Worm (Caenorhabditis elegans) whole organism, L4/young adult: Measurements from ENCODE around the gene glr-7.
A peak's percentile ranks its signal among the peaks of the same experiment; 100 is the strongest.

Experiments used
- W03F9.2 ChIP-seq: fragments of 150-350 bp; optimal IDR thresholded peaks from 2 replicates; lab custom pipeline; 2014; ENCODE audit warnings: missing biosample characterization, missing genetic modification characterization
- dao-5 ChIP-seq: sonication (generic microtip); optimal IDR thresholded peaks from 2 replicates; lab custom pipeline; 2016; ENCODE audit warnings: missing genotype, missing genetic modification characterization, moderate library complexity, missing compliant biosample characterization
- him-1 ChIP-seq: sonication (generic microtip); optimal IDR thresholded peaks from 2 replicates; lab custom pipeline; 2016; ENCODE audit warnings: missing genotype, missing genetic modification reagents, missing genetic modification characterization, missing compliant biosample characterization

The glr-7 gene

DNA sequence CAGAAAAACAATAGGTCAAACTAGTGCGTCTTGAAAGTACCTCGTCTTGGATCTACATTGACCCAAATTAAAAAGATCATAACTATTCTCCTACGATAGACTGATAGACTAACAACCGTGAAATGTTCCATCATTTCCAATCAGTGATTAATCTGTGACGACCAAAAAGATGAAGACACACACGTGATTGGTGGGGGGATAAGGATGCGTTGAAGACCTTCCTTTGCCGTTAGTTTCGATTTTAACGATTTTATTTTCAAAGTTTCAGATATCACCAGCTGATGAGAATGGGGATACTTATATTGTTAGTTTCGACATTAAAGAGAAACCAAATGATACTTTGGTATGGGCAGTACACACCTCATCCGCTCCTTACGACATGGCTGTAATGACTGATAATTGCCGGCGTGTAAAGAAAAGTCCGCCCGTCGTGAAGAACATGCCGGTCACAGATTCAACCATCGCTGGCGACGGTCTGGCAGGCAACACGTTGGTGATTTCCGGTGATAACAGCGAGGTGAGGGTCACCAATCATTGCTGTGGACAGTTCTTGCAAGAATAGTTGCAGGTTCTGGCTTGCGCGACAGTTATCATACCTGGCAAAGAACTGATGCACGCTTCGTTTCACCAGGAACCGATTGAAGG, 32.6 kb downstream of the glr-7 start:
- TF ChIP-seq him-1 (tag; lab: Kevin White, UChicago) (no peak), W03F9.2 (tag; lab: Kevin White, UChicago) (no peak), dao-5 (tag; lab: Kevin White, UChicago) (no peak)

DNA sequence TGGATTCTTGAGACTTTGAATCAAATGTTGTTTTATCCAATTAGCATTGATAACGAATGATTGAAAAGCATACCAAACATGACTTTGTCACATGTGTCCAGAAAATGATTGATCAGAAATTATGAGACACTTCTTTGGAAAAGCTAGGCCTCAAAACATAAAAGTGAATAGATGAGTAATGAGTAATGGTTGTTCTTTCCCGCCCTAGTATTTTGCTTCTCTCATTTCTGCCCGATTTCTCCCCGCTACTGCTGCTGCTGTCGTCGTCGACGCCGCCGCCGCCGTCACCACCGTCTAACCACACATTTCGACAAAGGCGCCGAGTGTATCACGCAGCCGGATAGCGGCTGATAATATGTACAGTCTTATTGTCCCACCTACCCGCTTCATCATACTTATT, 34.2 kb downstream of the glr-7 start, which contains the start of gene F47G3.1:
Gene F47G3.1, plus strand, starts transcription at position 301 of the 400 bp plus-strand sequence.
- TF ChIP-seq dao-5 (tag; lab: Kevin White, UChicago) (no peak), him-1 (tag; lab: Kevin White, UChicago) (no peak), W03F9.2 (tag; lab: Kevin White, UChicago) (no peak)

DNA sequence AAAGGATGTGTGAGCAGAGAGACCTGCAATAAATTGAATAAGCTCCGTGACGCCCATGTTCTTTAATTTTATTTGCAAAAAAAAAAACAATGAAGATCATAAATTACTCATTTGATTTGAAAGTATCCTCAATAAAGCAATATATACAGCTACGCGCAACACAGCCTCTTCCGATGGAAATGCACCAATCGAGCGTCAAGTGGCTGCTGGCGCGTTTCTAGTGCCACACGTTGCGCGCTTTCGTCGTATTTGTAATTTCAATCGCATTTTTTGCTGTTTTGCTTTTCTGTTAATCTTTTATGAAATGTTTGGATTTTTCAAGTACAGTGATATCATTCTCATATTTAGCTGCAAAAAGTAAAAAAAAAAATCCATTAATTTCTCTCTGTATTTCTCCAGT, 37.5 kb downstream of the glr-7 start:
- no peak for TF ChIP-seq dao-5 (tag; lab: Kevin White, UChicago)
- peak; percentile 17 for TF ChIP-seq W03F9.2 (tag; lab: Kevin White, UChicago)

DNA sequence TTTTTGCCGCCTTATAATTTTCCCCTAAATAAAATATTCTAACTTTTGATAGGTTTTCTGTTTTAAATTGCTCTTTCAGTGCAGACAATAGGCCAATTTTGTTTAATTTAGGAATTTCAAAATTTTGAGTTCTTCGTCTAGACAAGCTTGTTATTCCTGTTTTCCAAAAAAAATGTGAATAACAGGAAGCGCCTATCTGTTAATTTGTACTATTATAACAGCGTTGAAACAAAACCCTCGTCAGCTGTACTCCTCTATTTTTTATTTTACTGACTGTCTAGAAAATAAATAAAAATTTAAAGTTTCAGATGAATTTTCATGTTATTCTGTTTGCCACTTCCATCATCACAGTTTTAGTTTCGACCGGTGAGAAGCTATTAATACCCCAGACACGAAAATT, 38.4 kb downstream of the glr-7 start, which contains the start of gene F47G3.4:
Gene F47G3.4, plus strand, starts transcription at position 301 of the 400 bp plus-strand sequence.
- TF ChIP-seq dao-5 (tag; lab: Kevin White, UChicago): no peak
- TF ChIP-seq W03F9.2 (tag; lab: Kevin White, UChicago): no peak
- TF ChIP-seq him-1 (tag; lab: Kevin White, UChicago): no peak

DNA sequence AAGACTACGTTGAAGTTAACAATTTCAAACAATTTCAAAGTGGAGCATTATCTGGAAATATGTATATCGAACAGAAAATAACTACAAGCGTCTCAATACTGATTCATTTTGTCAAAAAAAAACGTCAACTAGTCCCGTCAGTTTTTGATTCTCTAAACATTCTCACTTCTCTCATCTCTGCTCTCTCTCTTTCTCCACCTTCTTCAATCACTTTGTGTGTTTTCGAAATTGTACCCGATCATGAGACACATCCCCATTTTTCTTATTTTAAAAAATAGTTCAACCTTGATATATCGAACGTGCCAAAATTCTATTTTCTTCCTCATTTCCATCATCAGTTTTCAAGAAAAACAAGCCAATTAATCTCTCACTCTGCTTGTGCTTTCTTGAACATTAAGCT, 38.9 kb downstream of the glr-7 start:
- no peak for TF ChIP-seq W03F9.2 (tag; lab: Kevin White, UChicago)
- no peak for TF ChIP-seq him-1 (tag; lab: Kevin White, UChicago)
- no peak for TF ChIP-seq dao-5 (tag; lab: Kevin White, UChicago)

DNA sequence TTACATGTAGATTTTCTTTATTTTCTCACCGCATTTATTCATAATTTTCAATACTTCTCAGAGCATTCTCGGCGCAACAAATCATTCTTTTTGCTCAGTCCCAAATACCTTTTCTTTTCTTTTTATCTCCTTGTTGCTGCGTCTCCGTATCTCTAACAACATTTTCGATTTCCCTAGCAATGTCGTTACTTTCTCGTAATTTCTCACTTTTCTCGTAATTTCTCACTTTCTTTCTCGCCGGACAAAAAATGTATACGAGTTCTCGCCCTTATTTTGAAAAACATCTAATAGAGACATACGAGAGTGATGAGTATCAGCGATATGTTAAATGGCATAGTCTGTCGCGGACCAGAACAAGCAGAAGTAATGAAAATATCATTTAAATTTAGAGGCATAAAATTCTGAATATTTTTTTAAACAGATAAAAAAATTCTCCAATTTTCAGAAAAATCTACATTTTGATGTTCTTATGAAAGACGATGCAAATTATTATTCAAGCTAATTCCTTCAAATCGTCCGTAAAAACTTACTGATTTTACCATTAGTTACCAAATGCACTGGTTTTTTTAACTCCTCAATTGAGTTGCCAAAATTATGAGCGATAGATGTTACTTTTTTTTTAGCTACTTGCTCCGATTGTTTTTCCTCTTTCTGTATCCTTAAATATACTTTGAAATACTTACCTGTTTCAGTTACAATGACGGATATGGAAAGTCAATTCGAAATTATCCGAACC, 44.2 kb downstream of the glr-7 start, which contains the start of gene F47G3.3:
Gene F47G3.3, plus strand, starts transcription at position 686 of the 736 bp plus-strand sequence.
- TF ChIP-seq dao-5 (tag; lab: Kevin White, UChicago): no peak
- no peak for TF ChIP-seq W03F9.2 (tag; lab: Kevin White, UChicago)
- no peak for TF ChIP-seq him-1 (tag; lab: Kevin White, UChicago)

DNA sequence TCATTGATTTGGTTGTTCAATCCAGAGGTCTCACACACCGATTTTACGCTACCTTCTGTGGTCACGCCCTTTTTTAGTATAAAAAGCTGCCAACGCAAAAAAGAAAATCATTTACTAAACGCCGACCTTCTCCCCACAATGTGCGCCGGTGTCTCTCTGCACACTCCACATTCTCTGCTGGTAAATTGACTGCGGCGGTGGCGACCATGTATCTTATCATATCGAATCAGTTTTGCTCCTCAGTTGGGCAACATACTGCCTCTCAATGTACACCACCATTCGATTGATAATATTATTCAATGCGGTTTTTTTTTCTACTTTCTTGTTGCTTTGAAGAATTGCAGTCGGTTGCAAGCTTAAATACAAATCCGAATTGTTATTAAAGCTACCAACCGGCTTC, 47.5 kb downstream of the glr-7 start:
- no peak for TF ChIP-seq W03F9.2 (tag; lab: Kevin White, UChicago)
- TF ChIP-seq dao-5 (tag; lab: Kevin White, UChicago): no peak
- no peak for TF ChIP-seq him-1 (tag; lab: Kevin White, UChicago)

DNA sequence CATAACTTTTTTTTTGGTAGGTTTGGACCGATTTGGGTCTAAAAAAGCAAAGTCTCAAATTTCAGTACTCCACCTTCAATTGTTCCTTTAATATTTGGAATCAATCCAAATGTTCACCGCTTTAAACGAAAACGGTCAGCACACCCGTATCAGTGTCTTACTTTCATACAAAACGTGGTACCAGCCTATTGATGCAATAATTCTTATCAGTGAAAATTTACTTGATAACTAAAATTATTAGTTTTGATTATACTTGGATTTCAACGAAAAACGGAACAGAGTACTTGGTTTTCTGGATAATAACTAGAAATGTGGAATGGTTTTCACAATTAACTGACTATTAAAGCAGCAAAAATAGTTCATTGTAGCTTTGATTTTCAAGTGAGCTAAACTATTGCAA, 49.0 kb downstream of the glr-7 start:
- no peak for TF ChIP-seq dao-5 (tag; lab: Kevin White, UChicago)
- TF ChIP-seq W03F9.2 (tag; lab: Kevin White, UChicago): no peak
- no peak for TF ChIP-seq him-1 (tag; lab: Kevin White, UChicago)

DNA sequence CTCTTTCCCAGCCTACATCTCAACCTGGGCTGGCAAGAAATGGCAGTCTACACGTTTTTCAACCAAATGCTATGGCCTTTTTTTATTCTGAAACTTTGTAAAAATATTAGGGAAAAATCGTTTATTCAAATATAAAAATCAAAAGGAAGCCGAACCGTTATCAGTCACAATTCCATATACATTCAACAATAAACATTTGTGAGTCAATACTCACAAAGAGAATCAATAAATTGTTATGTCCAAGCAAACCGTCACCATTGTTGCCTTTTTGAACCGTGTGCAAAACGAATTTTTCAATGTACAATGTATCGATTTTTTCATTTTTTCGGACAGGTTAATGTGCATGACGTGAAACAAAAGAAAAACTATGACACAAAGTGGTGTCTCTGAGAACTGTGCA, 50.6 kb downstream of the glr-7 start:
- TF ChIP-seq dao-5 (tag; lab: Kevin White, UChicago): no peak
- no peak for TF ChIP-seq W03F9.2 (tag; lab: Kevin White, UChicago)
- TF ChIP-seq him-1 (tag; lab: Kevin White, UChicago): no peak

DNA sequence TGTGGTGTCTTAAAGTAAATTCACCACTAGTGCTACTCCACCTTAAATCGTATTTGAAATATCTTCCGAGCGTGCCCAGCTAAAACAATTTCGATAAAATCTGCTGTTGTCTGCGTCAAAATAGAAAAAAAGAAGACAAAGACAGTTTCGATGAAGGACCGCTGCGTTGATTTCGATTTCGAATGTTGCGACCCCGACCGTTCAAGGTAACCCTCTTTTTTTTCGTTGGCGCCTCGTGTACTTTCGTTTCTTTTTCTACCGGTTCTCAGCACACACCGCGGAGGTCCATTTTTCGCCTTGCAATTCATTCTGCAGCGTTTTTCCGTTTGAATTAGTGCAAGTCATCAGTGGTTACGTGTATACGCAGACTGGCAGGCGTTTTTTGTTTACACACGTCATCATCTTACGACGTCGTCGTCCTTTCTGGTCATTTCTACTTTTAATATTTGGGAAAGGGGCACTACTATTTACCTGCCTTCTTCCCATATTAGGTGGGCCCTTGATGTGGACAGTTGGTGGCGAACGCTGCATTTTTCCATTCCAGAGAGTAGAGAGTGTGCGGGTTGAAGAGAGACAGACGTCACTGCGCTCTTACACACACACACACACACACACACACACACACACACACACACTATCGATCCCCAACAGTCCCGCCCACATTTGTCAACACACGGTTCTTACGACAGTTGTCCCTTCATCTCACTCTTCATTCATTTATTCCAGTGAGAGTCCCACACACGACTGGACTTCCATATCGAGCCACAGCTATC, 51.4 kb downstream of the glr-7 start:
- TF ChIP-seq dao-5 (tag; lab: Kevin White, UChicago): no peak
- TF ChIP-seq him-1 (tag; lab: Kevin White, UChicago): no peak
- no peak for TF ChIP-seq W03F9.2 (tag; lab: Kevin White, UChicago)

DNA sequence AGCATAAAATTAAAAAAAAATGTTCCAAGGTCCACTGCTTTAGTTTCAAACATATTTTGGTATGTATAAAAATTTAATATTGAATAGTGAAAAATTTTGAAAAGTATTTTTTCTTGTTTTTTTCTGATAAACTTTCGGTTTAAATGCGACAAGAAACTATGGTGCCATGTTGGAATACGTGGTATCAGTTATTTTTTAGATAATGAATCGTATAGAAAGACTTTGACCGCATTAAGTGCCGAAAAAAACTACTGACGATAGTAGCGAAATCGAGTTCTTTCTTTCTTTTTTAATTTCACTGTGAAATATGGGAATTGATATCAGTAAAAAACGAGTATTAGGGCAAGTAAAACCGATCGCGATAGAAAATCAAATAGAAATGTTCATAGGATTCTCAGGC, 53.8 kb downstream of the glr-7 start, which contains the start of gene T24D8.6:
Gene T24D8.6, minus strand, starts transcription at position 101 of the 400 bp plus-strand sequence.
- TF ChIP-seq W03F9.2 (tag; lab: Kevin White, UChicago) (no peak), him-1 (tag; lab: Kevin White, UChicago) (no peak), dao-5 (tag; lab: Kevin White, UChicago) (no peak)

DNA sequence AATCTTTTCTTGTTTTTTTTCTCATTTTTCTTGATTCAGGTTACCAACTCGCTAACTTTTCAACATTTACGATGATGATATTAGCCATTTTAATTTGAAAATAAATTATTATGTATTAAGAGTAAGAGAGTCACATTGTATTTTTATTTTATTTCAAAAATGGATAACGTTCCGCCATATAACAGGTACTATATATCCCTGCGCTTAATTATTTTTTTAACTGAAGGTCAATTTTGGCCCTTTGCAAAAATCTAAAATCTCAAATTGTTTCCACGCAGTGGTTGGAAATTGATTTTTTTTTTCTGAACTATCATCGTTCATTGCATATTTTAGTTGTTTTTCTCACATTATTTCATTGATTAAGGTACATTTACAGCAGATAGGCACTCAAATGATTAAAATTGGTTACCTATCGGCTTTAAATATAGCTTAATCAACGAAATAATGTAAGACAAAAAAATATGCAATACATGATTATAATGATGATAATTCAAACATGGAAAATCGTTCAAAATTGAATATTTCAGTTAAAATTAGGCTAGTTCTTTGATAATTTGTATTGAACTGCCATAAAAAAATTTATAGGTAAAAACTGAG, 54.9 kb downstream of the glr-7 start:
- peak; percentile 75 for TF ChIP-seq him-1 (tag; lab: Kevin White, UChicago)
- no peak for TF ChIP-seq dao-5 (tag; lab: Kevin White, UChicago)
- TF ChIP-seq W03F9.2 (tag; lab: Kevin White, UChicago): peak; percentile 96
